Worm (Caenorhabditis elegans): ENCODE results near the gene C18A3.10.

ce11 chrII:5742767-5743166, 27.1 kb upstream of the C18A3.10 start:
- TF ChIP-seq blmp-1 (tag; optimal IDR thresholded peaks at IDR 0.05) (no peak), fos-1 (tag; optimal IDR thresholded peaks at IDR 0.05) (no peak), pax-3 (tag; optimal IDR thresholded peaks at IDR 0.05) (no peak), unc-30 (tag; optimal IDR thresholded peaks at IDR 0.05) (no peak), lin-13 (GFP tag; optimal IDR thresholded peaks at IDR 0.05) (no peak), alr-1 (tag; optimal IDR thresholded peaks at IDR 0.05; ENCODE audit: borderline replicate concordance) (no peak), pqm-1 (tag; optimal IDR thresholded peaks at IDR 0.05) (no peak)

Measured in whole organism, L1 larva.